Fruit fly (Drosophila melanogaster) whole organism, wandering third instar larva: ENCODE measurements around the gene CG6567.
A peak's percentile ranks its signal among the peaks of the same experiment; 100 is the strongest.

Experiments used
- Abd-B ChIP-seq: fragments of >200 bp; optimal IDR thresholded peaks from 2 replicates; lab custom pipeline; 2017; ENCODE audit warnings: missing biosample characterization, missing genetic modification characterization
- CG32264 ChIP-seq: fragments of 200-800 bp; sonication (Bioruptor generic); optimal IDR thresholded peaks from 2 replicates; lab custom pipeline; 2016; ENCODE audit warnings: missing biosample characterization, missing genetic modification characterization
- CG9705 ChIP-seq: fragments of 200-800 bp; sonication (Bioruptor generic); optimal IDR thresholded peaks from 2 replicates; lab custom pipeline; 2018; ENCODE audit warnings: missing biosample characterization, mild to moderate bottlenecking, missing genetic modification characterization
- CrebA ChIP-seq: fragments of 200-800 bp; sonication (Bioruptor generic); optimal IDR thresholded peaks from 2 replicates; lab custom pipeline; 2016; ENCODE audit warnings: missing biosample characterization, mild to moderate bottlenecking, missing genetic modification characterization, borderline replicate concordance
- Dfd ChIP-seq: fragments of >200 bp; optimal IDR thresholded peaks from 2 replicates; lab custom pipeline; 2017; ENCODE audit warnings: missing biosample characterization, missing genetic modification characterization
- Dif ChIP-seq: fragments of 200-275, 200-300 bp; sonication (Bioruptor generic); optimal IDR thresholded peaks from 2 replicates; lab custom pipeline; 2018; ENCODE audit warnings: missing biosample characterization, missing genetic modification characterization; ENCODE audit not compliant: partially characterized antibody
- GATAd ChIP-seq: sonication (Bioruptor generic); optimal IDR thresholded peaks from 2 replicates; lab custom pipeline; 2016; ENCODE audit warnings: missing biosample characterization, missing genetic modification characterization
- HLH106 ChIP-seq: fragments of 200-800 bp; optimal IDR thresholded peaks from 3 replicates; lab custom pipeline; 2019; ENCODE audit warnings: missing biosample characterization, mild to moderate bottlenecking, missing genetic modification characterization, moderate library complexity
- Hnf4 ChIP-seq: fragments of 200-800 bp; sonication (Bioruptor generic); optimal IDR thresholded peaks from 2 replicates; lab custom pipeline; 2016; ENCODE audit warnings: missing biosample characterization, mild to moderate bottlenecking, missing genetic modification characterization
- Hr78 ChIP-seq: fragments of >200 bp; optimal IDR thresholded peaks from 2 replicates; lab custom pipeline; 2017; ENCODE audit warnings: missing biosample characterization, missing genetic modification characterization
- Hr83 ChIP-seq: fragments of 200-300 bp; sonication (Bioruptor generic); optimal IDR thresholded peaks from 2 replicates; lab custom pipeline; 2016; ENCODE audit warnings: missing biosample characterization, mild to moderate bottlenecking, missing genetic modification characterization, moderate library complexity; ENCODE audit not compliant: poor library complexity, severe bottlenecking
- Jra ChIP-seq: sonication (Bioruptor generic); optimal IDR thresholded peaks from 2 replicates; lab custom pipeline; 2016; ENCODE audit warnings: missing biosample characterization, missing genetic modification characterization
- Mio ChIP-seq: sonication (Bioruptor generic); optimal IDR thresholded peaks from 2 replicates; lab custom pipeline; 2016; ENCODE audit warnings: missing biosample characterization, missing genetic modification characterization
- Myc ChIP-seq: fragments of >200 bp; optimal IDR thresholded peaks from 2 replicates; lab custom pipeline; 2017
- N ChIP-seq: fragments of >200 bp; optimal IDR thresholded peaks from 2 replicates; lab custom pipeline; 2018; ENCODE audit warnings: missing biosample characterization, missing external identifiers, missing genetic modification characterization
- OdsH ChIP-seq: fragments of 200-800 bp; sonication (Bioruptor generic); optimal IDR thresholded peaks from 2 replicates; lab custom pipeline; 2016; ENCODE audit warnings: missing biosample characterization, mild to moderate bottlenecking, missing genetic modification characterization
- Rel ChIP-seq, 2 experiments: fragments of 200-800 bp; sonication (Bioruptor generic) in 1 of 2; optimal IDR thresholded peaks; 2 replicates in 1 of 2; 3 replicates in 1 of 2; lab custom pipeline; 2016 to 2019; ENCODE audit warnings: mild to moderate bottlenecking in 2 of 2, missing biosample characterization in 2 of 2, missing genetic modification characterization in 2 of 2, moderate library complexity in 1 of 2
- Sp1 ChIP-seq: fragments of 200-800 bp; sonication (Bioruptor generic); optimal IDR thresholded peaks from 3 replicates; lab custom pipeline; 2019; ENCODE audit warnings: missing biosample characterization, mild to moderate bottlenecking, missing genetic modification characterization, moderate library complexity
- Vsx2 ChIP-seq: fragments of 200-300, 225-300 bp; sonication (Bioruptor generic); optimal IDR thresholded peaks from 2 replicates; lab custom pipeline; 2018; ENCODE audit warnings: missing biosample characterization, missing genetic modification characterization; ENCODE audit not compliant: partially characterized antibody
- br ChIP-seq: fragments of 200-800 bp; sonication (Bioruptor generic); optimal IDR thresholded peaks from 2 replicates; lab custom pipeline; 2016; ENCODE audit warnings: missing biosample characterization, missing genetic modification characterization
- brk ChIP-seq: fragments of 200-800 bp; sonication (Bioruptor generic); optimal IDR thresholded peaks from 2 replicates; lab custom pipeline; 2016; ENCODE audit warnings: missing biosample characterization, mild to moderate bottlenecking, missing genetic modification characterization
- dl ChIP-seq, 2 experiments: fragments of 175-275, 200-275 bp in 1 of 2; fragments of 200-275 bp in 1 of 2; sonication (Bioruptor generic); optimal IDR thresholded peaks; lab custom pipeline; 2018; ENCODE audit warnings: mild to moderate bottlenecking in 2 of 2, missing biosample characterization in 2 of 2, missing genetic modification characterization in 2 of 2, moderate library complexity in 2 of 2; ENCODE audit not compliant: partially characterized antibody in 2 of 2, insufficient read depth in 1 of 2
- dmrt93B ChIP-seq: fragments of 200-800 bp; sonication (Bioruptor generic); optimal IDR thresholded peaks from 2 replicates; lab custom pipeline; 2018; ENCODE audit warnings: missing biosample characterization, mild to moderate bottlenecking, missing genetic modification characterization
- dsf ChIP-seq: sonication (Bioruptor generic); optimal IDR thresholded peaks from 2 replicates; lab custom pipeline; 2016; ENCODE audit warnings: missing biosample characterization, missing genetic modification characterization, borderline replicate concordance
- ey ChIP-seq: fragments of 200-800 bp; sonication (Bioruptor generic); optimal IDR thresholded peaks from 2 replicates; lab custom pipeline; 2016; ENCODE audit warnings: missing biosample characterization, missing genetic modification characterization
- foxo ChIP-seq, 2 experiments: fragments of 200-800 bp; sonication (Bioruptor generic); optimal IDR thresholded peaks; 2 replicates in 1 of 2; 3 replicates in 1 of 2; lab custom pipeline; 2016 to 2017; ENCODE audit warnings: missing biosample characterization in 2 of 2, missing genetic modification characterization in 2 of 2
- fru ChIP-seq: fragments of 200-800 bp; sonication (Bioruptor generic); optimal IDR thresholded peaks from 3 replicates; lab custom pipeline; 2016; ENCODE audit warnings: missing biosample characterization, mild to moderate bottlenecking, missing genetic modification characterization
- h ChIP-seq: fragments of 200-800 bp; sonication (Bioruptor generic); optimal IDR thresholded peaks from 3 replicates; lab custom pipeline; 2016; ENCODE audit warnings: missing biosample characterization, mild to moderate bottlenecking, missing genetic modification characterization
- jim ChIP-seq: fragments of 175-275, 200-325 bp; sonication (Bioruptor generic); optimal IDR thresholded peaks from 2 replicates; lab custom pipeline; 2016; ENCODE audit warnings: missing biosample characterization, mild to moderate bottlenecking, missing genetic modification characterization
- lola ChIP-seq: fragments of >200 bp; optimal IDR thresholded peaks from 2 replicates; lab custom pipeline; 2017; ENCODE audit warnings: missing biosample characterization, missing genetic modification characterization
- pan ChIP-seq: fragments of >200 bp; optimal IDR thresholded peaks from 2 replicates; lab custom pipeline; 2017
- psq ChIP-seq: fragments of 200-800 bp; sonication (Bioruptor generic); optimal IDR thresholded peaks from 3 replicates; lab custom pipeline; 2017; ENCODE audit warnings: missing biosample characterization, mild to moderate bottlenecking, missing genetic modification characterization, moderate library complexity
- rgr ChIP-seq: fragments of 200-800 bp; sonication (Bioruptor generic); optimal IDR thresholded peaks from 3 replicates; lab custom pipeline; 2016; ENCODE audit warnings: missing biosample characterization, mild to moderate bottlenecking, missing genetic modification characterization
- sage ChIP-seq: fragments of 200-800 bp; sonication (Bioruptor generic); optimal IDR thresholded peaks from 2 replicates; lab custom pipeline; 2016; ENCODE audit warnings: missing biosample characterization, mild to moderate bottlenecking, missing genetic modification characterization
- sv ChIP-seq: fragments of 200-800 bp; sonication (Bioruptor generic); optimal IDR thresholded peaks from 3 replicates; lab custom pipeline; 2016; ENCODE audit warnings: missing biosample characterization, missing genetic modification characterization
- tai ChIP-seq: sonication (Bioruptor generic); optimal IDR thresholded peaks from 2 replicates; lab custom pipeline; 2016; ENCODE audit warnings: missing biosample characterization, missing genetic modification characterization
- usp ChIP-seq: fragments of >200 bp; optimal IDR thresholded peaks from 2 replicates; lab custom pipeline; 2017; ENCODE audit warnings: missing biosample characterization, missing genetic modification characterization
- woc ChIP-seq: sonication (Bioruptor generic); optimal IDR thresholded peaks from 2 replicates; lab custom pipeline; 2016; ENCODE audit warnings: missing biosample characterization, mild to moderate bottlenecking, missing genetic modification characterization

Gene CG6567

dm6 chr3R:10875515-10876434 is 21.5 kb upstream of the CG6567 start, which contains the start of gene Sodh2 (continued):
- TF ChIP-seq foxo (GFP tag; optimal IDR thresholded peaks at IDR 0.05; lab: Kevin White, UChicago): peak in 1 of 2 experiments; percentile 87
- peak; percentile 70 for TF ChIP-seq fru (GFP tag; lab: Kevin White, UChicago)
- peak; percentile 65 for TF ChIP-seq Hnf4 (GFP tag; lab: Kevin White, UChicago)
- no peak for TF ChIP-seq Myc (lab: Kevin White, UChicago)
- no peak for TF ChIP-seq Vsx2 (GFP tag; lab: Kevin White, UChicago)
- TF ChIP-seq dsf: no peak

- no peak for TF ChIP-seq Dfd (GFP tag; lab: Kevin White, UChicago)
- no peak for TF ChIP-seq jim (GFP tag; lab: Kevin White, UChicago)
- no peak for TF ChIP-seq Jra
- no peak for TF ChIP-seq OdsH
- TF ChIP-seq Rel (GFP tag; optimal IDR thresholded peaks at IDR 0.05; lab: Kevin White, UChicago): no peak
- TF ChIP-seq Rel (tag; optimal IDR thresholded peaks at IDR 0.05; lab: Kevin White, UChicago): no peak
- TF ChIP-seq tai (GFP tag; lab: Kevin White, UChicago): no peak
- no peak for TF ChIP-seq Vsx2 (GFP tag; lab: Kevin White, UChicago)
- TF ChIP-seq foxo (GFP tag; optimal IDR thresholded peaks at IDR 0.05; lab: Kevin White, UChicago): no peak
- no peak for TF ChIP-seq CG32264 (GFP tag; lab: Kevin White, UChicago)
- TF ChIP-seq brk (GFP tag; lab: Kevin White, UChicago): no peak
Observed at dm6 chr3R:10872820-10873219, 18.6 kb upstream of the CG6567 start, which contains the start of gene CG4596. CG4596 (plus strand) TSS chr3R:10873038.

dm6 chr3R:10872148-10872783 is 18.0 kb upstream of the CG6567 start, which contains the start of gene Fdh:
Fdh (minus strand) TSS chr3R:10872381.
- TF ChIP-seq Mio (no peak), dsf (no peak), foxo (GFP tag; optimal IDR thresholded peaks at IDR 0.05; lab: Kevin White, UChicago) (peak in 1 of 2 experiments; percentile 76), ey (GFP tag; lab: Kevin White, UChicago) (peak; percentile 36), brk (GFP tag; lab: Kevin White, UChicago) (no peak), dl (GFP tag; optimal IDR thresholded peaks at IDR 0.05; lab: Kevin White, UChicago; ENCODE audit: insufficient read depth in 1 of 2, partially characterized antibody in 2 of 2) (no peak), Myc (lab: Kevin White, UChicago) (no peak), br (GFP tag; lab: Kevin White, UChicago) (peak; percentile 50), psq (GFP tag; lab: Kevin White, UChicago) (peak; percentile 57), CrebA (GFP tag; lab: Kevin White, UChicago) (no peak), OdsH (peak; percentile 61), lola (GFP tag; lab: Kevin White, UChicago) (no peak), tai (GFP tag; lab: Kevin White, UChicago) (no peak), CG32264 (GFP tag; lab: Kevin White, UChicago) (no peak), Sp1 (GFP tag; lab: Kevin White, UChicago) (peak; percentile 68), Dfd (GFP tag; lab: Kevin White, UChicago) (no peak), h (GFP tag; lab: Kevin White, UChicago) (peak; percentile 72), Abd-B (GFP tag; lab: Kevin White, UChicago) (no peak), dmrt93B (GFP tag; lab: Kevin White, UChicago) (peak; percentile 15), pan (lab: Kevin White, UChicago) (no peak), Dif (GFP tag; lab: Kevin White, UChicago) (no peak), usp (no peak), CG9705 (GFP tag; lab: Kevin White, UChicago) (peak; percentile 53), N (no peak), Rel (GFP tag; optimal IDR thresholded peaks at IDR 0.05; lab: Kevin White, UChicago) (no peak), Rel (tag; optimal IDR thresholded peaks at IDR 0.05; lab: Kevin White, UChicago) (peak; percentile 42), sage (GFP tag; lab: Kevin White, UChicago) (no peak), Hnf4 (GFP tag; lab: Kevin White, UChicago) (peak; percentile 67), rgr (GFP tag; lab: Kevin White, UChicago) (peak; percentile 58), HLH106 (peak; percentile 56), sv (GFP tag; lab: Kevin White, UChicago) (peak; percentile 2), Hr83 (GFP tag; lab: Kevin White, UChicago) (peak; percentile 15), Vsx2 (GFP tag; lab: Kevin White, UChicago) (peak; percentile 80), GATAd (GFP tag; lab: Kevin White, UChicago) (no peak), Jra (peak; percentile 13), Hr78 (GFP tag; lab: Kevin White, UChicago) (no peak), fru (GFP tag; lab: Kevin White, UChicago) (peak; percentile 23), woc (GFP tag; lab: Kevin White, UChicago) (peak; percentile 62), jim (GFP tag; lab: Kevin White, UChicago) (no peak)
